Worm (Caenorhabditis elegans) whole organism, L2 larva: ENCODE results near the gene T26A8.4.

Experiments used
- ceh-82 ChIP-seq: fragments of 150-350 bp; optimal IDR thresholded peaks from 2 replicates; lab custom pipeline; 2014; ENCODE audit warnings: missing biosample characterization, missing genetic modification characterization
- gmeb-1 ChIP-seq: fragments of 150-350 bp; optimal IDR thresholded peaks from 2 replicates; lab custom pipeline; 2014; ENCODE audit warnings: missing biosample characterization, missing genetic modification characterization
- lin-39 ChIP-seq: fragments of 150-350 bp; optimal IDR thresholded peaks from 2 replicates; lab custom pipeline; 2014; ENCODE audit warnings: missing biosample characterization, missing genetic modification reagents, missing genetic modification characterization
- lsy-2 ChIP-seq, 2 experiments: fragments of 150-350 bp in 1 of 2; sonication (generic microtip) in 1 of 2; optimal IDR thresholded peaks; 2 replicates each; lab custom pipeline; 2014 to 2017; ENCODE audit warnings: missing biosample characterization in 2 of 2, missing genetic modification characterization in 2 of 2
- nhr-12 ChIP-seq: fragments of 150-350 bp; optimal IDR thresholded peaks from 2 replicates; lab custom pipeline; 2014; ENCODE audit warnings: missing biosample characterization, missing genetic modification characterization
- nhr-237 ChIP-seq: fragments of 150-350 bp; optimal IDR thresholded peaks from 2 replicates; lab custom pipeline; 2014; ENCODE audit warnings: missing biosample characterization, missing genetic modification characterization
- nhr-77 ChIP-seq: fragments of 150-350 bp; optimal IDR thresholded peaks from 2 replicates; lab custom pipeline; 2014; ENCODE audit warnings: missing biosample characterization, missing genetic modification characterization
- skn-1 ChIP-seq: sonication (generic microtip); optimal IDR thresholded peaks from 2 replicates; lab custom pipeline; 2017; ENCODE audit warnings: missing biosample characterization, missing genetic modification characterization
- sma-9 ChIP-seq, 2 experiments: fragments of 150-350 bp in 1 of 2; sonication (generic microtip) in 1 of 2; optimal IDR thresholded peaks; 2 replicates each; lab custom pipeline; 2014 to 2016; ENCODE audit warnings: missing genetic modification characterization in 2 of 2, mild to moderate bottlenecking in 1 of 2, missing biosample characterization in 1 of 2, missing compliant biosample characterization in 1 of 2, missing genetic modification reagents in 1 of 2, moderate library complexity in 1 of 2
- snpc-4 ChIP-seq: fragments of 150-350 bp; optimal IDR thresholded peaks from 2 replicates; lab custom pipeline; 2014; ENCODE audit warnings: missing biosample characterization, missing genetic modification characterization
- unc-55 ChIP-seq: fragments of 150-350 bp; sonication (generic microtip); optimal IDR thresholded peaks from 3 replicates; lab custom pipeline; 2014; ENCODE audit warnings: missing biosample characterization, missing genetic modification reagents, missing genetic modification characterization
- unc-62 ChIP-seq: fragments of 150-350 bp; optimal IDR thresholded peaks from 2 replicates; lab custom pipeline; 2014; ENCODE audit warnings: missing biosample characterization, missing genetic modification reagents, missing genetic modification characterization
- zag-1 ChIP-seq: fragments of 150-350 bp; optimal IDR thresholded peaks from 2 replicates; lab custom pipeline; 2014; ENCODE audit warnings: missing biosample characterization, missing genetic modification characterization

DNA sequence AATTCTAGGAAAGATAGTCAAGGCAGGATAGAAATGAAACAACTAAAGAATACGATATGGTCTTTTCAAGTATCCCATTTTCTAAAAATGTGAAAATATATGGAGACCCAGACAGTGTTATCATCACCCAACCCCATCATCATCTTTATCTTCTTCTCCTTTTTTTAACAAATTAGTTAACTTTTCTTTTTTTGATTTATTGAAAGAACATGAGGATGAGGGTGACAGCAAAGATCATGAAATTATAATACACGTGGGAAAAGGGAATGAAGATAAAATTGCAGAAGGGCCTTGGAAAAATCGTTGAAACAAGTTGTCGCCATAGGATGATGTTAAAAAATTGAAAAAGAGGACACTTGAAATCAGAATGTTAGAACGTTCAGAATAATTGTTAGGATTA lies 31.5 kb upstream of the T26A8.4 start:
- TF ChIP-seq nhr-237 (tag; lab: Kevin White, UChicago): no peak
- TF ChIP-seq nhr-77: no peak
- no peak for TF ChIP-seq nhr-12
- TF ChIP-seq lsy-2 (tag; optimal IDR thresholded peaks at IDR 0.05; lab: Kevin White, UChicago): no peak
- TF ChIP-seq ceh-82 (tag; lab: Kevin White, UChicago): no peak
- TF ChIP-seq lin-39 (tag; lab: Kevin White, UChicago): no peak
- no peak for TF ChIP-seq skn-1 (tag; lab: Kevin White, UChicago)
- peak; percentile 28 for TF ChIP-seq sma-9 (GFP tag; optimal IDR thresholded peaks at IDR 0.05; lab: Kevin White, UChicago)
- no peak for TF ChIP-seq sma-9 (tag; optimal IDR thresholded peaks at IDR 0.05; lab: Kevin White, UChicago)
- TF ChIP-seq unc-62 (GFP tag; lab: Kevin White, UChicago): no peak
- no peak for TF ChIP-seq gmeb-1 (tag; lab: Kevin White, UChicago)
- no peak for TF ChIP-seq zag-1 (tag; lab: Kevin White, UChicago)
- TF ChIP-seq snpc-4 (tag; lab: Kevin White, UChicago): no peak
- no peak for TF ChIP-seq unc-55 (GFP tag; lab: Kevin White, UChicago)
